Fruit fly (Drosophila melanogaster) whole organism, wandering third instar larva: ENCODE data around the gene CG14877.

Source experiments
- Dfd ChIP-seq: fragments of >200 bp; optimal IDR thresholded peaks from 2 replicates; lab custom pipeline; 2017; ENCODE audit warnings: missing biosample characterization, missing genetic modification characterization
- Hr78 ChIP-seq: fragments of >200 bp; optimal IDR thresholded peaks from 2 replicates; lab custom pipeline; 2017; ENCODE audit warnings: missing biosample characterization, missing genetic modification characterization
- N ChIP-seq: fragments of >200 bp; optimal IDR thresholded peaks from 2 replicates; lab custom pipeline; 2018; ENCODE audit warnings: missing biosample characterization, missing external identifiers, missing genetic modification characterization
- Sp1 ChIP-seq: fragments of 200-800 bp; sonication (Bioruptor generic); optimal IDR thresholded peaks from 3 replicates; lab custom pipeline; 2019; ENCODE audit warnings: missing biosample characterization, mild to moderate bottlenecking, missing genetic modification characterization, moderate library complexity
- br ChIP-seq: fragments of 200-800 bp; sonication (Bioruptor generic); optimal IDR thresholded peaks from 2 replicates; lab custom pipeline; 2016; ENCODE audit warnings: missing biosample characterization, missing genetic modification characterization
- h ChIP-seq: fragments of 200-800 bp; sonication (Bioruptor generic); optimal IDR thresholded peaks from 3 replicates; lab custom pipeline; 2016; ENCODE audit warnings: missing biosample characterization, mild to moderate bottlenecking, missing genetic modification characterization
- pan ChIP-seq: fragments of >200 bp; optimal IDR thresholded peaks from 2 replicates; lab custom pipeline; 2017
- sv ChIP-seq: fragments of 200-800 bp; sonication (Bioruptor generic); optimal IDR thresholded peaks from 3 replicates; lab custom pipeline; 2016; ENCODE audit warnings: missing biosample characterization, missing genetic modification characterization

DNA sequence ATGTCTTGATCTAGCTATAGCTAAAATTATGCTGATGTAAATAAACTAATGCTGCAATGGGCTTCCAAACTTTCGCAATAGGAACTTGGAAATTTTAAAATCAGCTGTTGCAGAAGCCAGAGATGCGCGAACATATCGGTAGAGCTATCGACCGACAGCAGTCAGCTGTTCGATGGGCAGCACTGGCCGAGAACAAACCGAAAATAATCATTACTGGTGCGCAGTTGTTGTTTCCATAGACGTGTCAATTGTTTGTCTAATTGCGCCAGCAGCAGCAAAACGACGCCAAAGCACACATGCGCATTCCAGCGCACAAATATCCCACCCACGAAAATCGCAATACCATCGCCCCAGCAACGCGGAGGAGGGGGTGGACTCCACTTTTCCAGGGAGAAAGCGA is 39.1 kb upstream of the CG14877 start, which contains the start of gene Sap47:
- TF ChIP-seq N (GFP tag; lab: Kevin White, UChicago) (no peak), Sp1 (GFP tag; lab: Kevin White, UChicago) (no peak), h (GFP tag; lab: Kevin White, UChicago) (no peak), pan (lab: Kevin White, UChicago) (no peak), sv (GFP tag; lab: Kevin White, UChicago) (no peak), Dfd (GFP tag; lab: Kevin White, UChicago) (no peak), br (no peak), Hr78 (no peak)
